Fruit fly (Drosophila melanogaster) whole organism, embryonic: Measurements from ENCODE around the gene CG1983.

Experiments
- Antp ChIP-seq: fragments of 200-800 bp; sonication (Bioruptor generic); optimal IDR thresholded peaks from 3 replicates; lab custom pipeline; 2016; ENCODE audit warnings: missing biosample characterization, missing genetic modification characterization
- B-H1 ChIP-seq: fragments of 200-800 bp; sonication (Bioruptor generic); IDR thresholded peaks from 3 replicates; pipeline ENCODE4 v1.3.6; 2022; ENCODE audit warnings: missing biosample characterization, missing genetic modification characterization
- Bdp1 ChIP-seq: fragments of 200-800 bp; sonication (Bioruptor generic); optimal IDR thresholded peaks from 3 replicates; lab custom pipeline; 2016; ENCODE audit warnings: missing biosample characterization, missing genetic modification characterization
- CG11696 ChIP-seq: fragments of 200-800 bp; sonication (Bioruptor generic); IDR thresholded peaks from 2 replicates; pipeline ENCODE4 v1.3.6; 2022; ENCODE audit warnings: missing biosample characterization, missing genetic modification characterization
- CG13296 ChIP-seq: fragments of 200-800 bp; sonication (Bioruptor generic); optimal IDR thresholded peaks from 3 replicates; lab custom pipeline; 2018; ENCODE audit warnings: missing biosample characterization, mild to moderate bottlenecking, missing genetic modification characterization
- CG13424 ChIP-seq: fragments of 200-800 bp; sonication (Bioruptor generic); optimal IDR thresholded peaks from 2 replicates; lab custom pipeline; 2019; ENCODE audit warnings: missing biosample characterization, mild to moderate bottlenecking, missing genetic modification characterization, moderate library complexity
- CG14014 ChIP-seq: fragments of 200-800 bp; sonication (Bioruptor generic); IDR thresholded peaks from 2 replicates; pipeline ENCODE4 v1.3.6; 2022; ENCODE audit warnings: missing biosample characterization, missing genetic modification characterization
- CG14050 ChIP-seq: fragments of 200-800 bp; sonication (Bioruptor generic); IDR thresholded peaks from 3 replicates; pipeline ENCODE4 v1.3.6; 2022; ENCODE audit warnings: missing biosample characterization, missing genetic modification characterization
- CG14965 ChIP-seq: fragments of 200-800 bp; sonication (Bioruptor generic); optimal IDR thresholded peaks from 2 replicates; lab custom pipeline; 2016; ENCODE audit warnings: missing biosample characterization, missing genetic modification characterization, borderline replicate concordance
- CG15073 ChIP-seq: fragments of 200-800 bp; sonication (Bioruptor generic); optimal IDR thresholded peaks from 2 replicates; lab custom pipeline; 2016; ENCODE audit warnings: missing biosample characterization, missing genetic modification characterization
- CG17359 ChIP-seq: fragments of 200-800 bp; sonication (Bioruptor generic); optimal IDR thresholded peaks from 3 replicates; lab custom pipeline; 2018; ENCODE audit warnings: missing biosample characterization, mild to moderate bottlenecking, missing genetic modification characterization, moderate library complexity
- CG18011 ChIP-seq: fragments of 200-800 bp; sonication (Bioruptor generic); optimal IDR thresholded peaks from 2 replicates; lab custom pipeline; 2017; ENCODE audit warnings: missing biosample characterization, missing genetic modification characterization, mild to moderate bottlenecking, moderate library complexity, missing genotype
- CG18619 ChIP-seq: fragments of 200-800 bp; sonication (Bioruptor generic); optimal IDR thresholded peaks from 3 replicates; lab custom pipeline; 2017; ENCODE audit warnings: missing biosample characterization, mild to moderate bottlenecking, missing genetic modification characterization
- CG31441 ChIP-seq: fragments of 200-800 bp; sonication (Bioruptor generic); IDR thresholded peaks from 2 replicates; pipeline ENCODE4 v1.3.6; 2022; ENCODE audit warnings: missing biosample characterization, missing genetic modification characterization
- CG4282 ChIP-seq: fragments of 200-800 bp; sonication (Bioruptor generic); optimal IDR thresholded peaks from 2 replicates; lab custom pipeline; 2016; ENCODE audit warnings: missing biosample characterization, missing genetic modification characterization
- CG6175 ChIP-seq: fragments of 200-800 bp; sonication (Bioruptor generic); IDR thresholded peaks from 3 replicates; pipeline ENCODE4 v1.3.6; 2022; ENCODE audit warnings: missing biosample characterization, missing genetic modification characterization
- CG7745 ChIP-seq: fragments of 200-800 bp; sonication (Bioruptor generic); optimal IDR thresholded peaks from 2 replicates; lab custom pipeline; 2018; ENCODE audit warnings: missing biosample characterization, mild to moderate bottlenecking, missing genetic modification characterization, moderate library complexity
- CG7839 ChIP-seq: fragments of 200-800 bp; sonication (Bioruptor generic); optimal IDR thresholded peaks from 3 replicates; lab custom pipeline; 2018; ENCODE audit warnings: missing biosample characterization, mild to moderate bottlenecking, missing genetic modification characterization, moderate library complexity
- CG9797 ChIP-seq: fragments of 200-800 bp; sonication (Bioruptor generic); optimal IDR thresholded peaks from 3 replicates; lab custom pipeline; 2018; ENCODE audit warnings: missing biosample characterization, mild to moderate bottlenecking, missing genetic modification characterization
- CTCF ChIP-seq: fragments of 200-800 bp; sonication (Bioruptor generic); optimal IDR thresholded peaks from 2 replicates; lab custom pipeline; 2017; ENCODE audit warnings: missing biosample characterization, mild to moderate bottlenecking, missing genetic modification characterization, moderate library complexity
- D19A ChIP-seq: fragments of 200-800 bp; optimal IDR thresholded peaks from 3 replicates; lab custom pipeline; 2019; ENCODE audit warnings: missing biosample characterization, mild to moderate bottlenecking, missing genetic modification characterization, moderate library complexity
- D19B ChIP-seq: fragments of 200-800 bp; sonication (Bioruptor generic); optimal IDR thresholded peaks from 2 replicates; lab custom pipeline; 2017; ENCODE audit warnings: missing biosample characterization, mild to moderate bottlenecking, missing genetic modification characterization
- Dip2 ChIP-seq: fragments of 200-800 bp; sonication (Bioruptor generic); IDR thresholded peaks from 2 replicates; pipeline ENCODE4 v1.3.6; 2022; ENCODE audit warnings: missing biosample characterization, missing genetic modification characterization
- E2f2 ChIP-seq: fragments of 200-800 bp; sonication (Bioruptor generic); IDR thresholded peaks from 2 replicates; pipeline ENCODE4 v1.3.6; 2022; ENCODE audit warnings: missing biosample characterization, missing genetic modification characterization
- Hey ChIP-seq: fragments of 200-800 bp; sonication (Bioruptor generic); optimal IDR thresholded peaks from 3 replicates; lab custom pipeline; 2018; ENCODE audit warnings: missing biosample characterization, mild to moderate bottlenecking, missing genetic modification characterization
- Hr39 ChIP-seq: fragments of >200 bp; optimal IDR thresholded peaks from 2 replicates; lab custom pipeline; 2017
- Six4 ChIP-seq: fragments of 200-800 bp; sonication (Bioruptor generic); optimal IDR thresholded peaks from 2 replicates; lab custom pipeline; 2016; ENCODE audit warnings: missing biosample characterization, missing genetic modification characterization
- Sox102F ChIP-seq: fragments of 200-800 bp; sonication (Bioruptor generic); optimal IDR thresholded peaks from 2 replicates; lab custom pipeline; 2018; ENCODE audit warnings: missing biosample characterization, mild to moderate bottlenecking, missing genetic modification characterization, moderate library complexity
- az2 ChIP-seq: fragments of 200-800 bp; sonication (Bioruptor generic); optimal IDR thresholded peaks from 3 replicates; lab custom pipeline; 2016; ENCODE audit warnings: missing biosample characterization, missing genetic modification characterization
- cas ChIP-seq: fragments of 200-800 bp; sonication (Bioruptor generic); IDR thresholded peaks from 2 replicates; pipeline ENCODE4 v1.3.6; 2022; ENCODE audit warnings: missing biosample characterization, missing genetic modification characterization
- corto ChIP-seq: fragments of 200-800 bp; sonication (Bioruptor generic); optimal IDR thresholded peaks from 2 replicates; lab custom pipeline; 2016; ENCODE audit warnings: missing biosample characterization, mild to moderate bottlenecking, missing genetic modification characterization, moderate library complexity
- cwo ChIP-seq: fragments of 200-800 bp; sonication (Bioruptor generic); optimal IDR thresholded peaks from 3 replicates; lab custom pipeline; 2017; ENCODE audit warnings: missing biosample characterization, missing genetic modification characterization, mild to moderate bottlenecking, moderate library complexity, missing genetic modification reagents
- eve ChIP-seq, 2 experiments: fragments of >200 bp; optimal IDR thresholded peaks; 2 replicates each; lab custom pipeline; 2017; ENCODE audit warnings: missing biosample characterization in 2 of 2, missing genetic modification characterization in 2 of 2
- fd102C ChIP-seq: fragments of 200-800 bp; sonication (Bioruptor generic); optimal IDR thresholded peaks from 2 replicates; lab custom pipeline; 2018; ENCODE audit warnings: missing biosample characterization, mild to moderate bottlenecking, missing genetic modification characterization, moderate library complexity
- grau ChIP-seq: fragments of 200-800 bp; optimal IDR thresholded peaks from 3 replicates; lab custom pipeline; 2019; ENCODE audit warnings: missing biosample characterization, mild to moderate bottlenecking, missing genetic modification characterization, moderate library complexity
- her ChIP-seq: fragments of 200-800 bp; sonication (Bioruptor generic); optimal IDR thresholded peaks from 2 replicates; lab custom pipeline; 2016; ENCODE audit warnings: missing biosample characterization, missing genetic modification characterization
- knrl ChIP-seq: fragments of 200-800 bp; sonication (Bioruptor generic); IDR thresholded peaks from 3 replicates; pipeline ENCODE4 v1.3.6; 2022; ENCODE audit warnings: missing biosample characterization, missing genetic modification characterization; ENCODE audit not compliant: partially characterized antibody
- lov ChIP-seq, 2 experiments: fragments of 200-800 bp in 1 of 2; fragments of >200 bp in 1 of 2; sonication (Bioruptor generic) in 1 of 2; IDR thresholded peaks in 1 of 2; optimal IDR thresholded peaks in 1 of 2; 2 replicates in 1 of 2; 3 replicates in 1 of 2; pipeline versions ENCODE4 v1.3.6 to Lab custom; 2017 to 2022; ENCODE audit warnings: missing biosample characterization in 1 of 2, missing genetic modification characterization in 1 of 2
- nau ChIP-seq: fragments of 200-800 bp; sonication (Bioruptor generic); optimal IDR thresholded peaks from 3 replicates; lab custom pipeline; 2017; ENCODE audit warnings: missing biosample characterization, mild to moderate bottlenecking, missing genetic modification characterization, missing genetic modification reagents
- nerfin-1 ChIP-seq: fragments of 200-800 bp; sonication (Bioruptor generic); optimal IDR thresholded peaks from 3 replicates; lab custom pipeline; 2019; ENCODE audit warnings: missing biosample characterization, mild to moderate bottlenecking, missing genetic modification characterization, moderate library complexity
- pzg ChIP-seq: fragments of 200-800 bp; sonication (Bioruptor generic); optimal IDR thresholded peaks from 3 replicates; lab custom pipeline; 2018; ENCODE audit warnings: missing biosample characterization, mild to moderate bottlenecking, missing genetic modification characterization, moderate library complexity
- repo ChIP-seq: fragments of 200-800 bp; sonication (Bioruptor generic); optimal IDR thresholded peaks from 2 replicates; lab custom pipeline; 2016; ENCODE audit warnings: missing biosample characterization, missing genetic modification characterization
- sna ChIP-seq: fragments of 200-800 bp; sonication (Bioruptor generic); IDR thresholded peaks from 2 replicates; pipeline ENCODE4 v1.3.6; 2022; ENCODE audit warnings: missing biosample characterization, missing genetic modification characterization; ENCODE audit not compliant: partially characterized antibody
- so ChIP-seq: fragments of 200-800 bp; sonication (Bioruptor generic); IDR thresholded peaks from 3 replicates; pipeline ENCODE4 v1.3.6; 2022; ENCODE audit warnings: missing biosample characterization, missing genetic modification characterization
- sr ChIP-seq: fragments of 200-800 bp; sonication (Bioruptor generic); IDR thresholded peaks from 3 replicates; pipeline ENCODE4 v1.3.6; 2022; ENCODE audit warnings: missing biosample characterization, missing genetic modification characterization
- tin ChIP-seq: fragments of 200-800 bp; sonication (Bioruptor generic); optimal IDR thresholded peaks from 3 replicates; lab custom pipeline; 2016; ENCODE audit warnings: missing biosample characterization, missing genetic modification characterization
- tio ChIP-seq: fragments of 200-800 bp; sonication (Bioruptor generic); optimal IDR thresholded peaks from 2 replicates; lab custom pipeline; 2017; ENCODE audit warnings: missing biosample characterization, missing genetic modification characterization, inconsistent platforms
- tup ChIP-seq: fragments of 200-800 bp; sonication (Bioruptor generic); optimal IDR thresholded peaks from 2 replicates; lab custom pipeline; 2016; ENCODE audit warnings: missing biosample characterization, mild to moderate bottlenecking, missing genetic modification characterization, moderate library complexity
- tx ChIP-seq: fragments of 200-800 bp; sonication (Bioruptor generic); optimal IDR thresholded peaks from 2 replicates; lab custom pipeline; 2016; ENCODE audit warnings: missing biosample characterization, missing genetic modification characterization
- unpg ChIP-seq: fragments of 200-800 bp; sonication (Bioruptor generic); optimal IDR thresholded peaks from 3 replicates; lab custom pipeline; 2018; ENCODE audit warnings: missing biosample characterization, mild to moderate bottlenecking, missing genetic modification characterization, moderate library complexity
- usp ChIP-seq: fragments of >200 bp; optimal IDR thresholded peaks from 2 replicates; lab custom pipeline; 2017; ENCODE audit warnings: missing biosample characterization, missing genetic modification characterization
- zen2 ChIP-seq: fragments of 200-800 bp; sonication (Bioruptor generic); IDR thresholded peaks from 3 replicates; pipeline ENCODE4 v1.3.6; 2022; ENCODE audit warnings: missing biosample characterization, missing genetic modification characterization; ENCODE audit not compliant: partially characterized antibody

The CG1983 gene

DNA sequence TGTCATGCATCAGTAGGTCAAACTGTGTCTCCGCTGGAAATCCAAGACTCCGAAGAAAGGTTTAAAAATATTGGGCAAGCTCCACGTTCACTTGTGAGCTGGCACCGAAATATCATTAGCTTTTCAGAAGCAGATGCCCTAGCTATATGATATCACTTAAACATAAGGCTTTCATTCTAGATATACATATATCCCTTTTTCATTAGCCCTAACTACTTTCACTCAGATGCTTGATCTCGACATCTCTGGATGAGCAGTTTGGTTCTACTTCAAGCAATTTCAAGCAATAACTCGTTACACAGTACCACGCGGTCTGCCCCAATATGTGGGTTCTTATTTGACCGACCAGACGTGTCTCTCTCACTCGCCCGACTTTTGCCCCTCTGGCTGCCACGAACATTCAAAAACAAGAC lies 14.0 kb upstream of the CG1983 start (continued):
- TF ChIP-seq CG11696 (no peak), so (GFP tag; lab: Robert Waterston, UW) (no peak), CG7839 (peak; percentile 73), D19B (peak; percentile 84), repo (GFP tag; lab: Kevin White, UChicago) (peak; percentile 30), grau (tag; lab: Kevin White, UChicago) (peak; percentile 53), Six4 (no peak), CG6175 (GFP tag; lab: Robert Waterston, UW) (no peak), usp (GFP tag; lab: Kevin White, UChicago) (no peak), sna (GFP tag; lab: Robert Waterston, UW) (no peak), B-H1 (GFP tag; lab: Robert Waterston, UW) (no peak), CG14050 (GFP tag; lab: Robert Waterston, UW) (no peak), Hr39 (lab: Kevin White, UChicago) (no peak), unpg (peak; percentile 4), CG14965 (GFP tag; lab: Kevin White, UChicago) (no peak), zen2 (no peak), knrl (GFP tag; lab: Robert Waterston, UW) (no peak), her (GFP tag; lab: Kevin White, UChicago) (no peak), Bdp1 (GFP tag; lab: Kevin White, UChicago) (no peak), az2 (GFP tag; lab: Kevin White, UChicago) (peak; percentile 34), E2f2 (GFP tag; lab: Robert Waterston, UW) (no peak), CG4282 (GFP tag; lab: Kevin White, UChicago) (no peak), Antp (GFP tag; lab: Kevin White, UChicago) (peak; percentile 57), tio (peak; percentile 53), D19A (tag; lab: Kevin White, UChicago) (no peak), cwo (GFP tag; lab: Kevin White, UChicago) (peak; percentile 39), Sox102F (GFP tag; lab: Kevin White, UChicago) (peak; percentile 45), lov (optimal IDR thresholded peaks at IDR 0.05; lab: Kevin White, UChicago) (no peak), lov (GFP tag; IDR thresholded peaks at IDR 0.05; lab: Robert Waterston, UW) (no peak), CG14014 (GFP tag; lab: Robert Waterston, UW) (no peak), eve (GFP tag; optimal IDR thresholded peaks at IDR 0.05; lab: Kevin White, UChicago) (no peak), CG18619 (GFP tag; lab: Kevin White, UChicago) (peak; percentile 60), tx (peak; percentile 35), nau (GFP tag; lab: Kevin White, UChicago) (no peak), sr (GFP tag; lab: Robert Waterston, UW) (no peak), CG13296 (GFP tag; lab: Kevin White, UChicago) (no peak), Dip2 (GFP tag; lab: Robert Waterston, UW) (no peak), nerfin-1 (tag; lab: Kevin White, UChicago) (no peak), cas (no peak), CG7745 (tag; lab: Kevin White, UChicago) (no peak), CTCF (GFP tag; lab: Kevin White, UChicago) (no peak), pzg (GFP tag; lab: Kevin White, UChicago) (no peak), CG13424 (tag; lab: Kevin White, UChicago) (peak; percentile 45), CG18011 (GFP tag; lab: Kevin White, UChicago) (no peak), corto (GFP tag; lab: Kevin White, UChicago) (no peak), tin (no peak), Hey (tag; lab: Kevin White, UChicago) (no peak), fd102C (no peak), CG9797 (no peak), CG17359 (no peak), CG31441 (peak; percentile 45; the same call in 1 of the 2 replicates), tup (GFP tag; lab: Kevin White, UChicago) (no peak), CG15073 (GFP tag; lab: Kevin White, UChicago) (no peak)
